Worm (Caenorhabditis elegans): Measurements from ENCODE around the gene Y38C1BA.1.

Y38C1BA.1 gene

DNA sequence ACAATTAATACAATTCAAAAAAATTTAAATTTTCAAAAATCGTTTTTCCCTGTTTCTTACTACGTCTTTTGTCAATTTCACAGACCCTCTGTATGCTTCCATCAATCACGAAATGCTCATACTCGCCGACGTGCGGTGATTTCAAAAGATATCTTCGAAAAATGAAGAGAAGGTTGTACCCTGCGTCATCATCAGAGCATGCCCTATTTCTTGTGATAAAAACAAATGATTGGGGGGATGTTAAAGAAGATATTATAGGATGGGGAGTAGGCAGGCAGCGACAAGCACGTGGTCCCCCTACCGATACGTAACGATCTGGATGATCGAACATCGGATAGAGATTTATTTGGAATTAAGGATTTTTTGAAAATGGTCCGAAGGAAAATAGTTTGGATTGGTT lies 45.2 kb downstream of the Y38C1BA.1 start:
- no peak for TF ChIP-seq flt-1 (GFP tag; IDR thresholded peaks at IDR 0.05)
- TF ChIP-seq pes-1 (GFP tag; IDR thresholded peaks at IDR 0.05) = no peak
- TF ChIP-seq sea-1 (GFP tag; conservative IDR thresholded peaks at IDR 0.05) = no peak
- no peak for TF ChIP-seq ama-1 (optimal IDR thresholded peaks at IDR 0.05)
- TF ChIP-seq F13C5.2 (tag; optimal IDR thresholded peaks at IDR 0.05) = no peak
- no peak for TF ChIP-seq aly-1 (tag; optimal IDR thresholded peaks at IDR 0.05)
- TF ChIP-seq hnd-1 (tag; optimal IDR thresholded peaks at IDR 0.05) = no peak
- TF ChIP-seq tbx-11 (GFP tag; IDR thresholded peaks at IDR 0.05) = no peak
- no peak for TF ChIP-seq hmg-4 (GFP tag; optimal IDR thresholded peaks at IDR 0.05)
- no peak for TF ChIP-seq scrt-1 (GFP tag; IDR thresholded peaks at IDR 0.05)
- TF ChIP-seq B0310.2 (tag; optimal IDR thresholded peaks at IDR 0.05) = no peak
- no peak for TF ChIP-seq tbx-37 (GFP tag; conservative IDR thresholded peaks at IDR 0.05)
- TF ChIP-seq hmbx-1 (tag; optimal IDR thresholded peaks at IDR 0.05) = no peak
- no peak for TF ChIP-seq ceh-36 (tag; optimal IDR thresholded peaks at IDR 0.05)
- TF ChIP-seq ets-7 (tag; optimal IDR thresholded peaks at IDR 0.05) = no peak
- no peak for TF ChIP-seq tra-4 (tag; optimal IDR thresholded peaks at IDR 0.05)
- no peak for TF ChIP-seq ceh-13 (GFP tag; optimal IDR thresholded peaks at IDR 0.05)

DNA sequence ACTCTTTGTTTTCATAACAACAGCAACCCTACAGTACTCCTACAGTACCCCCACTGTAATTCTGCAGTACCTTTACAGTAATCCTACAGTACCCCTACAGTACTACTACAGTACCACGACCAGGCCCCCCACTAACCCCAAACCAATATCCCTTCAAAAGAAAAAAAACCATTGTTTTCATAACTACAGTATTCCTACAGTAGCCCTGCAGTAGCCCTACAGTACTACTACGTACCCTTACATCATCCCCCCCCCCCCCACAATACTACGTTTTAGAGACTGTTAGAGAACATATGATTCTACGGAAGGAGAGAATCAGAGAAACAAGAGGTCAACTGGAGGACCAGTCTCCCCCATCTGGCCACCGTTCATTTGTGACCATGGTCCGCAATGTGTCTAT lies 50.3 kb downstream of the Y38C1BA.1 start, which contains the start of gene Y41D4A.3:
Gene Y41D4A.3 (plus strand): TSS at position 301 of the 400 bp plus-strand sequence.
- no peak for TF ChIP-seq flt-1 (GFP tag; IDR thresholded peaks at IDR 0.05)
- no peak for TF ChIP-seq aly-1 (tag; optimal IDR thresholded peaks at IDR 0.05)
- no peak for TF ChIP-seq hmbx-1 (tag; optimal IDR thresholded peaks at IDR 0.05)
- TF ChIP-seq ets-7 (tag; optimal IDR thresholded peaks at IDR 0.05) = no peak
- no peak for TF ChIP-seq hnd-1 (tag; optimal IDR thresholded peaks at IDR 0.05)
- no peak for TF ChIP-seq B0310.2 (tag; optimal IDR thresholded peaks at IDR 0.05)
- TF ChIP-seq tra-4 (tag; optimal IDR thresholded peaks at IDR 0.05) = no peak
- TF ChIP-seq pes-1 (GFP tag; IDR thresholded peaks at IDR 0.05) = no peak
- no peak for TF ChIP-seq ceh-36 (tag; optimal IDR thresholded peaks at IDR 0.05)
- no peak for TF ChIP-seq hmg-4 (GFP tag; optimal IDR thresholded peaks at IDR 0.05)
- no peak for TF ChIP-seq sea-1 (GFP tag; conservative IDR thresholded peaks at IDR 0.05)
- TF ChIP-seq F13C5.2 (tag; optimal IDR thresholded peaks at IDR 0.05) = no peak
- no peak for TF ChIP-seq ceh-13 (GFP tag; optimal IDR thresholded peaks at IDR 0.05)
- no peak for TF ChIP-seq scrt-1 (GFP tag; IDR thresholded peaks at IDR 0.05)
- no peak for TF ChIP-seq tbx-11 (GFP tag; IDR thresholded peaks at IDR 0.05)
- TF ChIP-seq ama-1 (optimal IDR thresholded peaks at IDR 0.05) = no peak
- TF ChIP-seq tbx-37 (GFP tag; conservative IDR thresholded peaks at IDR 0.05) = no peak

DNA sequence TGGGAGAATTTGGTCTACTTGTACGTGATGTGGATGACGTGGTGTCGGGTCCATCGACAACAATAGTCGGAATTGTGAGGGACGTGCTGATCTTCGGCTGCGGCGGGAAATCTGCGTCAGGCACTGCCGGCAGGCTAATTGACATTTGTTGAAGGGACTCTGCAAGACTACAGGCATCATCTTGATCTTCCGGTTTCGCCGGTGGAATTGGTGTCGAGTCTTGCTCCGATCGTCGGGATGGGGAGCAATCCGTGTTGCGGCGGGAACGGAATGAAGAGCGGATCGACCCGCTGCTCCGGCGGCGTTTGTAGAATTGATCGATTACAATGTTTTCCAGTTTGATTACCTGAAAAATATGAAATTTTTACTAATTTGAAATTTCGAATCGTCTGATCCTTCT lies 51.3 kb downstream of the Y38C1BA.1 start:
- TF ChIP-seq ama-1 (optimal IDR thresholded peaks at IDR 0.05) (no peak), sea-1 (GFP tag; conservative IDR thresholded peaks at IDR 0.05) (no peak), pes-1 (GFP tag; IDR thresholded peaks at IDR 0.05) (no peak), hnd-1 (tag; optimal IDR thresholded peaks at IDR 0.05) (no peak), ceh-13 (GFP tag; optimal IDR thresholded peaks at IDR 0.05) (no peak), aly-1 (tag; optimal IDR thresholded peaks at IDR 0.05) (no peak), tbx-37 (GFP tag; conservative IDR thresholded peaks at IDR 0.05) (no peak), B0310.2 (tag; optimal IDR thresholded peaks at IDR 0.05) (no peak), ets-7 (tag; optimal IDR thresholded peaks at IDR 0.05) (no peak), hmg-4 (GFP tag; optimal IDR thresholded peaks at IDR 0.05) (no peak), tra-4 (tag; optimal IDR thresholded peaks at IDR 0.05) (no peak), ceh-36 (tag; optimal IDR thresholded peaks at IDR 0.05) (no peak), scrt-1 (GFP tag; IDR thresholded peaks at IDR 0.05) (no peak), flt-1 (GFP tag; IDR thresholded peaks at IDR 0.05) (no peak), tbx-11 (GFP tag; IDR thresholded peaks at IDR 0.05) (no peak), F13C5.2 (tag; optimal IDR thresholded peaks at IDR 0.05) (no peak), hmbx-1 (tag; optimal IDR thresholded peaks at IDR 0.05) (no peak)
